Worm (Caenorhabditis elegans) whole organism, early embryonic: ENCODE measurements around the gene gcn-1.

Source experiments
- B0310.2 ChIP-seq: sonication (generic microtip); optimal IDR thresholded peaks from 2 replicates; lab custom pipeline; 2016; ENCODE audit warnings: mild to moderate bottlenecking, missing genetic modification characterization, missing compliant biosample characterization
- F13C5.2 ChIP-seq: sonication (generic microtip); optimal IDR thresholded peaks from 2 replicates; lab custom pipeline; 2017; ENCODE audit warnings: mild to moderate bottlenecking, missing genetic modification characterization, inconsistent platforms, missing compliant biosample characterization
- aly-1 ChIP-seq: sonication (generic microtip); optimal IDR thresholded peaks from 2 replicates; lab custom pipeline; 2016; ENCODE audit warnings: missing genetic modification characterization, missing compliant biosample characterization
- ama-1 ChIP-seq: fragments of 150-350 bp; optimal IDR thresholded peaks from 2 replicates; lab custom pipeline; 2014
- ceh-13 ChIP-seq: fragments of 200-800 bp; sonication (Bioruptor generic); optimal IDR thresholded peaks from 2 replicates; lab custom pipeline; 2018; ENCODE audit warnings: mild to moderate bottlenecking, missing genetic modification characterization, missing compliant biosample characterization
- ceh-36 ChIP-seq: sonication (generic microtip); optimal IDR thresholded peaks from 2 replicates; lab custom pipeline; 2016; ENCODE audit warnings: missing genetic modification characterization, inconsistent platforms, missing compliant biosample characterization
- ets-7 ChIP-seq: sonication (generic microtip); optimal IDR thresholded peaks from 2 replicates; lab custom pipeline; 2016; ENCODE audit warnings: missing genotype, missing genetic modification characterization, missing compliant biosample characterization
- flt-1 ChIP-seq: fragments of 200-800 bp; sonication (Bioruptor generic); IDR thresholded peaks from 2 replicates; pipeline ENCODE4 v1.3.6; 2022; ENCODE audit warnings: missing genetic modification characterization, missing compliant biosample characterization
- hmbx-1 ChIP-seq: sonication (generic microtip); optimal IDR thresholded peaks from 2 replicates; lab custom pipeline; 2016; ENCODE audit warnings: mild to moderate bottlenecking, missing genetic modification characterization, missing compliant biosample characterization
- hmg-4 ChIP-seq: fragments of 200-800 bp; sonication (Bioruptor generic); optimal IDR thresholded peaks from 2 replicates; lab custom pipeline; 2018; ENCODE audit warnings: mild to moderate bottlenecking, missing genetic modification characterization, missing compliant biosample characterization
- hnd-1 ChIP-seq: sonication (generic microtip); optimal IDR thresholded peaks from 2 replicates; lab custom pipeline; 2016; ENCODE audit warnings: missing genetic modification characterization, missing compliant biosample characterization
- pes-1 ChIP-seq: fragments of 200-800 bp; sonication (Bioruptor generic); IDR thresholded peaks from 2 replicates; pipeline ENCODE4 v1.3.6; 2022; ENCODE audit warnings: missing genetic modification reagents, missing genetic modification characterization, missing compliant biosample characterization
- scrt-1 ChIP-seq: fragments of 200-800 bp; sonication (Bioruptor generic); IDR thresholded peaks from 2 replicates; pipeline ENCODE4 v1.3.6; 2022; ENCODE audit warnings: missing genetic modification characterization, missing compliant biosample characterization
- sea-1 ChIP-seq: fragments of 200-800 bp; sonication (Bioruptor generic); conservative IDR thresholded peaks from 2 replicates; pipeline ENCODE4 v1.3.6; 2022; ENCODE audit warnings: missing genetic modification characterization, missing compliant biosample characterization
- tbx-11 ChIP-seq: fragments of 200-800 bp; sonication (Bioruptor generic); IDR thresholded peaks from 2 replicates; pipeline ENCODE4 v1.3.6; 2022; ENCODE audit warnings: missing genetic modification characterization, missing compliant biosample characterization
- tbx-37 ChIP-seq: fragments of 200-800 bp; sonication (Bioruptor generic); conservative IDR thresholded peaks from 2 replicates; pipeline ENCODE4 v1.3.6; 2022; ENCODE audit warnings: missing genetic modification reagents, missing genetic modification characterization, missing compliant biosample characterization
- tra-4 ChIP-seq: sonication (generic microtip); optimal IDR thresholded peaks from 2 replicates; lab custom pipeline; 2017; ENCODE audit warnings: missing genetic modification characterization, missing compliant biosample characterization

The gcn-1 gene

DNA sequence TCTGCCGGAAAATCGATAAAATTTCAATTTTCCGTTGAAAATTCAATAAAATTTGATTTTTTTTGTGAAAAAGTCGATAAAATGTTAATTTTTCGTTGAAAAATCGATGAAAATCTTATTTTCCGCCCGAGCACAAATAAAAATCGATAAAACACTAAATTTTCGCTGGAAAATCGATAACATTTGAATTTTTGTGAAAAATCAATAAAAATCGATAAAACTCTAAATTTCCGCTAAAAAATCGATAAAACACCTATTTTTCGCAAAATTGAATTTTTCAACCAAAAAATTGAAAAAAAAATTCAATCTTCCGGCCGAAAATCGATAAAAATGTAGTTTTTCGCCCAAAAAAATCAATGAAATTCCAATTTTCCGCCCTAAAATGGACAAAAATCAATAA, 53.4 kb downstream of the gcn-1 start:
- no peak for TF ChIP-seq scrt-1 (GFP tag; lab: Robert Waterston, UW)
- TF ChIP-seq tbx-11 (GFP tag; lab: Robert Waterston, UW), result no peak
- TF ChIP-seq hmbx-1, result no peak
- TF ChIP-seq ceh-13 (GFP tag; lab: Kevin White, UChicago), result no peak
- no peak for TF ChIP-seq hmg-4
- no peak for TF ChIP-seq hnd-1 (tag; lab: Kevin White, UChicago)
- TF ChIP-seq ets-7 (tag; lab: Kevin White, UChicago), result no peak
- no peak for TF ChIP-seq ama-1
- TF ChIP-seq pes-1 (GFP tag; lab: Robert Waterston, UW), result no peak
- no peak for TF ChIP-seq ceh-36 (tag; lab: Kevin White, UChicago)
- TF ChIP-seq F13C5.2 (tag; lab: Kevin White, UChicago), result no peak
- no peak for TF ChIP-seq tra-4 (tag; lab: Kevin White, UChicago)

DNA sequence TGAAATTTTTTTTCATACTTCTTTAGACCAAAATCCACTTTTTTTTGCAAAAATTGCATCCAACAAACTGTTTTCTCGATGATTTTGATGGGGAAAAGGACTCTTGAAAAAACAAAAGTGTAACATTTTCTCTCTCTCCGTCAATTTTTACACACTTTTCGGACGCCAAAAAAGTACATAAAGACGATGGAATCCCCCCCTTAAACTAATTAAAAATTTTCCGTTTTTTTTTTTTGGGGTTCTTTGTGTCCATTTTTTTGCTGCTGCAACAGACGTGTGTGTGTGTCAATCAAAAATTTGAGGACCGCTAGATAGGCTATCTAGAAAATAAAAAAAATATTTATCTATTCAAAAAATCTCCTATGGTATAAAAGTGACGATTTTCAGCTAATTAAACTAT, 56.1 kb downstream of the gcn-1 start, which contains the start of gene C39B5.5:
TSS of gene C39B5.5 (plus strand) at position 301 of the 400 bp plus-strand sequence.
- no peak for TF ChIP-seq aly-1 (tag; lab: Kevin White, UChicago)
- no peak for TF ChIP-seq sea-1 (GFP tag; lab: Robert Waterston, UW)
- TF ChIP-seq ama-1, result no peak
- TF ChIP-seq ceh-36 (tag; lab: Kevin White, UChicago), result no peak
- TF ChIP-seq scrt-1 (GFP tag; lab: Robert Waterston, UW), result no peak
- TF ChIP-seq flt-1, result no peak
- no peak for TF ChIP-seq pes-1 (GFP tag; lab: Robert Waterston, UW)
- TF ChIP-seq B0310.2 (tag; lab: Kevin White, UChicago), result no peak
- no peak for TF ChIP-seq ceh-13 (GFP tag; lab: Kevin White, UChicago)
- no peak for TF ChIP-seq tra-4 (tag; lab: Kevin White, UChicago)

DNA sequence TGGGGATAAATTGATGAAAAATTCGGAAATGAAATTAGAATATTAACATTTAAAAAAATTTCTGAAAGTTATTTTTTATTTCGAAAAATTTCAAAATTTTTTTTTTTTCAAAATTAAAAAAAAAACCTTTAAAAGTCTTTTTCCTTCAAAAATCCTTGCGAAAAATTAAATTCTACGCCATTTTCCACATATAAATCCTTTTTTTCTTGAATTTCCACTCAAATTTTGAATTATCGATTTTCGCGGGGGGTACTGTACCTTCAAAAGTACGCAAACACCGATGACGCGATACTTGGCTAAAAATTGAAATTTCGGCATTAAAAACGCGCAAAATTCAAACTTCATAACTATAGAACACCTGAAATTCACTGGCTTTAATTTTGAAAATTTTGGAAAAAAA, 58.9 kb downstream of the gcn-1 start:
- TF ChIP-seq ceh-36 (tag; lab: Kevin White, UChicago) (no peak), hmbx-1 (no peak), tra-4 (tag; lab: Kevin White, UChicago) (no peak), F13C5.2 (tag; lab: Kevin White, UChicago) (no peak)

DNA sequence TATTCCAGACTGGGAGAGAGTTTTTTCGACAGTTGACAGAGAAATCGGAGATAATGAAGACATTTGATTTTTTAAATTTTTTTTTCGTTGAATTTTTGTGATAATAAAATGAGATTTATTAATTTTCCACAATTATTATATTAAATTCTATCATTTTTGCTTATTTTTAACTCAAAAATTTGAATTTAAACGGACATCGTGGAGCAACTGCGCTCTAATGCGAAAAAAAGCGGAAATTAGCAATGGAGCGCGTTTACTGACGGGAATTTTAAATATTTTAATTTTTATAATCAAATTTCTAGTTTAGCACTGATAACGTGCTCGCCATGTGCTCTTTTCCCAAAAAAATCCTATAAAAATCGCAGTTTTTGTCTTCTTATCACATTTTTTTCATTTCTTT, 59.4 kb downstream of the gcn-1 start, which contains the start of gene C39B5.14:
TSS of gene C39B5.14 (plus strand) at position 301 of the 400 bp plus-strand sequence.
- TF ChIP-seq hmbx-1, result no peak
- TF ChIP-seq tbx-11 (GFP tag; lab: Robert Waterston, UW), result no peak
- no peak for TF ChIP-seq hmg-4
- TF ChIP-seq sea-1 (GFP tag; lab: Robert Waterston, UW), result no peak
- no peak for TF ChIP-seq ceh-36 (tag; lab: Kevin White, UChicago)
- no peak for TF ChIP-seq ceh-13 (GFP tag; lab: Kevin White, UChicago)
- no peak for TF ChIP-seq ets-7 (tag; lab: Kevin White, UChicago)
- no peak for TF ChIP-seq F13C5.2 (tag; lab: Kevin White, UChicago)
- no peak for TF ChIP-seq aly-1 (tag; lab: Kevin White, UChicago)
- no peak for TF ChIP-seq B0310.2 (tag; lab: Kevin White, UChicago)
- no peak for TF ChIP-seq flt-1
- TF ChIP-seq tra-4 (tag; lab: Kevin White, UChicago), result no peak
- TF ChIP-seq tbx-37 (GFP tag; lab: Robert Waterston, UW), result no peak
- TF ChIP-seq pes-1 (GFP tag; lab: Robert Waterston, UW), result no peak
- TF ChIP-seq ama-1, result no peak
- TF ChIP-seq scrt-1 (GFP tag; lab: Robert Waterston, UW), result no peak

DNA sequence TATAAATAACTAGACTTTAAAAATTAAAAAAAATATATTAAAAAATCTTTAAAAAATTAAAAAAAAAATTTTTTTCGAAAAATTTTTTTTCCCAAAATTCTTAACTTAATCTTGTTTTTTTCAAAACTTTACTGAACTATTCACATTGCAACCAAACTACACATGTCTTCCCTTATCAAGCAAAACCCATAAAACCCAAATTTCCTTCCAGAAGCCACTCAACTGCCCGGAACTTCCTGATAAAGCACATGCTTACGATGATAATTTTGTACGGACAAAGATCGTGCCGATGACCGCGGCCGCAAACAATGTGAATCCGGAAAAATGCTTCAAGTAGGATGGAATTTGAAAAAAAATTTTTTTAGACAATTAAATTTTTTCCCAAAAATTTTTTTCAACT, 60.6 kb downstream of the gcn-1 start:
- no peak for TF ChIP-seq ceh-13 (GFP tag; lab: Kevin White, UChicago)
- no peak for TF ChIP-seq ceh-36 (tag; lab: Kevin White, UChicago)
- TF ChIP-seq F13C5.2 (tag; lab: Kevin White, UChicago), result no peak

DNA sequence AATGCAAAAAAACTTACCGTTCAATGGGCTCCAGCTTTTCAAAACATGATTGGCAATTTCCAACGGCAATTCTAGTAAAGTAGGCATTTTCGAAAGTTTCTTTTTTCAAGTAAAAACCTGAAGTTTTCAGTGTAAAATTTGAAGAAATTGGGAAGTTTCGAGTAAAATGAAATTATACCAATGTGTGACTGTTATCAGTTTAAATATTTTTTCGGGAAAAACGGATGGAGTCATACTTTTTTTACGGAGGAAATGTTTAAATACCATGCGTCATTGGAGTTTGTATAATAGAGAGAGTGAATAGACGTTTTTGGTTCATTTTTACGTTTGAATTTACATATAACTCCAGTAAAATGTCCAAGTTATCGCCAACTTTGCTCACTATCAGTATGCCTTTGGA, 67.7 kb downstream of the gcn-1 start, which contains the start of gene fbxa-12:
TSS of gene fbxa-12 (plus strand) at position 301 of the 400 bp plus-strand sequence.
- TF ChIP-seq hmg-4, result no peak
- TF ChIP-seq sea-1 (GFP tag; lab: Robert Waterston, UW), result no peak
- no peak for TF ChIP-seq ceh-13 (GFP tag; lab: Kevin White, UChicago)
- no peak for TF ChIP-seq hmbx-1
- no peak for TF ChIP-seq flt-1
- no peak for TF ChIP-seq tra-4 (tag; lab: Kevin White, UChicago)
- no peak for TF ChIP-seq B0310.2 (tag; lab: Kevin White, UChicago)
- no peak for TF ChIP-seq pes-1 (GFP tag; lab: Robert Waterston, UW)

DNA sequence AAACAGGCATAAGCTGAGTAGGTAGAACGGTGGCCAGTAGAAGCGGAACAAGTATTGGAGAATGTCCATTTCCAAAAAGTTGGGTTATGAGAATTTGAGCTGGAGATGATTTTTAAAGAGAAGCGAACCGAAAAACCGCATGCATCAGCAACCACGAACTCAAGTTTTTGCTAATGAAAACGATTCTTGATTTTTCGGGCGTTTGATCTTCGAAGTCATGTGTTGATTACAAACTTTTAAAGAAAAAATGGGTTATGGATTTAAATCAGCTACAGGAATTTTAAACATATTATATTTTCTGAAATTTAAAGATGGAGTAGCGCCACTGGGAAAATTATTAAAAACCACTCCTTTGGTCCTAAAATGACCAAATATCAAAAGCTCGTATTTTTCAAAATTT, 72.2 kb downstream of the gcn-1 start, which contains the start of gene srd-65:
TSS of gene srd-65 (minus strand) at position 101 of the 400 bp plus-strand sequence.
- TF ChIP-seq hmbx-1, result no peak
- TF ChIP-seq sea-1 (GFP tag; lab: Robert Waterston, UW), result no peak
- no peak for TF ChIP-seq ceh-13 (GFP tag; lab: Kevin White, UChicago)
- no peak for TF ChIP-seq tra-4 (tag; lab: Kevin White, UChicago)
- TF ChIP-seq flt-1, result no peak
- no peak for TF ChIP-seq ets-7 (tag; lab: Kevin White, UChicago)
- no peak for TF ChIP-seq hnd-1 (tag; lab: Kevin White, UChicago)
- TF ChIP-seq pes-1 (GFP tag; lab: Robert Waterston, UW), result no peak
- TF ChIP-seq hmg-4, result no peak
- no peak for TF ChIP-seq scrt-1 (GFP tag; lab: Robert Waterston, UW)
- TF ChIP-seq ceh-36 (tag; lab: Kevin White, UChicago), result no peak
- no peak for TF ChIP-seq aly-1 (tag; lab: Kevin White, UChicago)
- no peak for TF ChIP-seq B0310.2 (tag; lab: Kevin White, UChicago)

DNA sequence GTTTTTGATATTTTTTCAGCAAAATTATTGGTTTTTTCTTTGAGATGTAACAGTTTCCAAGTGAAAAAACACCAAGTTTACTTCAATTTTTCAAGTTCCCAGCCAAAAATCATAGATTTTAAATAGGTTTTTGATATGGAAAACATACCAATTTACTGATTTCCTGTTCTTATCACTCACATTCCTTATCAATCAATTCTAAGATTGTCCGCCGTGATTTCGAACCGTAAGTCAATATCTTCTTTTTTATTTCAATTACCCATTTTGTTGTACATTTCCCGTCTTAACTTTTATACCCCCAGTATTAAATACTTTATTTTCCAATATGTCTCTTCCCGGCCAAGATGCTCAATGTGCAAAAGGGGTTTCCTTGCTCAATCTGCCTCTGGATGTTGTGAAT, 72.7 kb downstream of the gcn-1 start, which contains the start of gene fbxa-38:
TSS of gene fbxa-38 (plus strand) at position 195 of the 400 bp plus-strand sequence.
- no peak for TF ChIP-seq aly-1 (tag; lab: Kevin White, UChicago)
- no peak for TF ChIP-seq tbx-37 (GFP tag; lab: Robert Waterston, UW)
- TF ChIP-seq pes-1 (GFP tag; lab: Robert Waterston, UW), result no peak
- TF ChIP-seq sea-1 (GFP tag; lab: Robert Waterston, UW), result no peak
- TF ChIP-seq hmbx-1, result no peak
- no peak for TF ChIP-seq scrt-1 (GFP tag; lab: Robert Waterston, UW)
- no peak for TF ChIP-seq hnd-1 (tag; lab: Kevin White, UChicago)
- TF ChIP-seq hmg-4, result no peak
- TF ChIP-seq F13C5.2 (tag; lab: Kevin White, UChicago), result no peak
- TF ChIP-seq tra-4 (tag; lab: Kevin White, UChicago), result no peak
- no peak for TF ChIP-seq ets-7 (tag; lab: Kevin White, UChicago)
- no peak for TF ChIP-seq ama-1
